Fruit fly (Drosophila melanogaster) whole organism, embryonic: ENCODE data around the gene CG5435.

Source experiments
- Asciz ChIP-seq: fragments of 200-800 bp; sonication (Bioruptor generic); optimal IDR thresholded peaks from 2 replicates; lab custom pipeline; 2017; ENCODE audit warnings: missing biosample characterization, mild to moderate bottlenecking, missing genetic modification characterization, missing genetic modification reagents
- CG10462 ChIP-seq: fragments of 200-800 bp; sonication (Bioruptor generic); optimal IDR thresholded peaks from 2 replicates; lab custom pipeline; 2016; ENCODE audit warnings: missing biosample characterization, missing genetic modification characterization
- CG10543 ChIP-seq: fragments of 200-800 bp; sonication (Bioruptor generic); optimal IDR thresholded peaks from 3 replicates; lab custom pipeline; 2017; ENCODE audit warnings: missing biosample characterization, mild to moderate bottlenecking, missing genetic modification characterization, moderate library complexity
- CG10565 ChIP-seq: fragments of 200-800 bp; sonication (Bioruptor generic); optimal IDR thresholded peaks from 3 replicates; lab custom pipeline; 2016; ENCODE audit warnings: missing biosample characterization, mild to moderate bottlenecking, missing genetic modification characterization
- CG10654 ChIP-seq: fragments of 200-800 bp; sonication (Bioruptor generic); optimal IDR thresholded peaks from 2 replicates; lab custom pipeline; 2016; ENCODE audit warnings: missing biosample characterization, missing genetic modification characterization
- CG11093 ChIP-seq: fragments of 200-800 bp; sonication (Bioruptor generic); IDR thresholded peaks from 3 replicates; pipeline ENCODE4 v1.3.6; 2022; ENCODE audit warnings: missing biosample characterization, missing genetic modification characterization
- CG11504 ChIP-seq: fragments of 200-800 bp; sonication (Bioruptor generic); optimal IDR thresholded peaks from 3 replicates; lab custom pipeline; 2019; ENCODE audit warnings: missing biosample characterization, mild to moderate bottlenecking, missing genetic modification characterization, moderate library complexity
- CG12219 ChIP-seq: fragments of 200-800 bp; sonication (Bioruptor generic); optimal IDR thresholded peaks from 3 replicates; lab custom pipeline; 2018; ENCODE audit warnings: missing biosample characterization, mild to moderate bottlenecking, missing genetic modification characterization
- CG14710 ChIP-seq: fragments of 200-800 bp; sonication (Bioruptor generic); optimal IDR thresholded peaks from 3 replicates; lab custom pipeline; 2019; ENCODE audit warnings: missing biosample characterization, mild to moderate bottlenecking, missing genetic modification characterization, moderate library complexity
- CG16779 ChIP-seq: fragments of 200-800 bp; sonication (Bioruptor generic); IDR thresholded peaks from 2 replicates; pipeline ENCODE4 v1.3.6; 2022; ENCODE audit warnings: missing biosample characterization, missing genetic modification characterization
- CG17186 ChIP-seq: fragments of 200-800 bp; sonication (Bioruptor generic); optimal IDR thresholded peaks from 3 replicates; lab custom pipeline; 2017; ENCODE audit warnings: missing biosample characterization, missing genetic modification reagents, missing genetic modification characterization
- CG17612 ChIP-seq: fragments of 200-800 bp; sonication (Bioruptor generic); IDR thresholded peaks from 2 replicates; pipeline ENCODE4 v1.3.6; 2022; ENCODE audit warnings: missing biosample characterization, missing genetic modification characterization
- CG1832 ChIP-seq: fragments of 200-800 bp; sonication (Bioruptor generic); optimal IDR thresholded peaks from 2 replicates; lab custom pipeline; 2017; ENCODE audit warnings: missing biosample characterization, mild to moderate bottlenecking, missing genetic modification characterization, inconsistent platforms
- CG18599 ChIP-seq: fragments of 200-800 bp; sonication (Bioruptor generic); optimal IDR thresholded peaks from 3 replicates; lab custom pipeline; 2017; ENCODE audit warnings: missing biosample characterization, missing genetic modification characterization, mild to moderate bottlenecking, moderate library complexity, missing genetic modification reagents
- CG2678 ChIP-seq: fragments of 200-800 bp; sonication (Bioruptor generic); optimal IDR thresholded peaks from 3 replicates; lab custom pipeline; 2019; ENCODE audit warnings: missing biosample characterization, mild to moderate bottlenecking, missing genetic modification characterization, moderate library complexity
- CG31224 ChIP-seq: fragments of 200-800 bp; sonication (Bioruptor generic); IDR thresholded peaks from 2 replicates; pipeline ENCODE4 v1.3.6; 2022; ENCODE audit warnings: missing biosample characterization, missing genetic modification characterization
- CG32767 ChIP-seq: fragments of 200-800 bp; sonication (Bioruptor generic); IDR thresholded peaks from 2 replicates; pipeline ENCODE4 v1.3.6; 2022; ENCODE audit warnings: missing biosample characterization, missing genetic modification characterization
- CG34376 ChIP-seq: fragments of 200-800 bp; sonication (Bioruptor generic); optimal IDR thresholded peaks from 2 replicates; lab custom pipeline; 2018; ENCODE audit warnings: missing biosample characterization, mild to moderate bottlenecking, missing genetic modification characterization
- CG34422 ChIP-seq: fragments of 200-800 bp; sonication (Bioruptor generic); IDR thresholded peaks from 3 replicates; pipeline ENCODE4 v1.3.6; 2022; ENCODE audit warnings: missing biosample characterization, missing genetic modification characterization
- CG3995 ChIP-seq: fragments of 200-800 bp; sonication (Bioruptor generic); optimal IDR thresholded peaks from 3 replicates; lab custom pipeline; 2016; ENCODE audit warnings: missing biosample characterization, missing genetic modification characterization
- CG42726 ChIP-seq: fragments of 200-800 bp; sonication (Bioruptor generic); IDR thresholded peaks from 2 replicates; pipeline ENCODE4 v1.3.6; 2022; ENCODE audit warnings: missing biosample characterization, missing genetic modification characterization; ENCODE audit not compliant: partially characterized antibody
- CG4617 ChIP-seq: fragments of 200-800 bp; sonication (Bioruptor generic); optimal IDR thresholded peaks from 3 replicates; lab custom pipeline; 2016; ENCODE audit warnings: missing biosample characterization, missing genetic modification characterization, borderline replicate concordance
- CG4730 ChIP-seq: fragments of 200-800 bp; sonication (Bioruptor generic); IDR thresholded peaks from 2 replicates; pipeline ENCODE4 v1.3.6; 2022; ENCODE audit warnings: missing biosample characterization, missing genetic modification characterization
- CG4820 ChIP-seq: fragments of 200-800 bp; sonication (Bioruptor generic); optimal IDR thresholded peaks from 3 replicates; lab custom pipeline; 2016; ENCODE audit warnings: missing biosample characterization, missing genetic modification characterization
- CG6683 ChIP-seq: fragments of 200-800 bp; sonication (Bioruptor generic); optimal IDR thresholded peaks from 2 replicates; lab custom pipeline; 2017; ENCODE audit warnings: missing biosample characterization, mild to moderate bottlenecking, missing genetic modification characterization, missing genetic modification reagents
- CG7786 ChIP-seq: fragments of 200-800 bp; sonication (Bioruptor generic); optimal IDR thresholded peaks from 2 replicates; lab custom pipeline; 2016; ENCODE audit warnings: missing biosample characterization, missing genetic modification characterization
- CG8924 ChIP-seq: fragments of 200-800 bp; optimal IDR thresholded peaks from 3 replicates; lab custom pipeline; 2019; ENCODE audit warnings: missing biosample characterization, mild to moderate bottlenecking, missing genetic modification characterization, moderate library complexity
- CG9437 ChIP-seq: fragments of 200-800 bp; sonication (Bioruptor generic); optimal IDR thresholded peaks from 2 replicates; lab custom pipeline; 2018; ENCODE audit warnings: missing biosample characterization, mild to moderate bottlenecking, missing genetic modification characterization
- H2.0 ChIP-seq: fragments of 200-800 bp; sonication (Bioruptor generic); IDR thresholded peaks from 2 replicates; pipeline ENCODE4 v1.3.6; 2022; ENCODE audit warnings: missing biosample characterization, missing genetic modification characterization
- Lim3 ChIP-seq: fragments of 200-800 bp; sonication (Bioruptor generic); IDR thresholded peaks from 2 replicates; pipeline ENCODE4 v1.3.6; 2022; ENCODE audit warnings: missing biosample characterization, missing genetic modification characterization
- Neu2 ChIP-seq: fragments of 200-800 bp; sonication (Bioruptor generic); optimal IDR thresholded peaks from 3 replicates; lab custom pipeline; 2016; ENCODE audit warnings: missing biosample characterization, missing genetic modification characterization, borderline replicate concordance
- PHDP ChIP-seq: fragments of 200-800 bp; sonication (Bioruptor generic); optimal IDR thresholded peaks from 3 replicates; lab custom pipeline; 2018; ENCODE audit warnings: missing biosample characterization, mild to moderate bottlenecking, missing genetic modification characterization, moderate library complexity
- Poxn ChIP-seq: fragments of 200-800 bp; sonication (Bioruptor generic); IDR thresholded peaks from 2 replicates; pipeline ENCODE4 v1.3.6; 2022; ENCODE audit warnings: missing biosample characterization, missing genetic modification characterization
- Sry-δ ChIP-seq: fragments of 200-800 bp; sonication (Bioruptor generic); optimal IDR thresholded peaks from 2 replicates; lab custom pipeline; 2016; ENCODE audit warnings: missing biosample characterization, missing genetic modification characterization
- TFAM ChIP-seq: fragments of 200-800 bp; sonication (Bioruptor generic); optimal IDR thresholded peaks from 2 replicates; lab custom pipeline; 2017; ENCODE audit warnings: missing biosample characterization, missing genetic modification characterization, inconsistent platforms
- Usf ChIP-seq: fragments of 200-800 bp; sonication (Bioruptor generic); optimal IDR thresholded peaks from 2 replicates; lab custom pipeline; 2017; ENCODE audit warnings: missing genotype, missing biosample characterization, missing genetic modification characterization
- ap ChIP-seq: fragments of 200-800 bp; sonication (Bioruptor generic); IDR thresholded peaks from 2 replicates; pipeline ENCODE4 v1.3.6; 2022; ENCODE audit warnings: missing biosample characterization, missing genetic modification characterization
- ash1 ChIP-seq: fragments of 200-800 bp; sonication (Bioruptor generic); optimal IDR thresholded peaks from 2 replicates; lab custom pipeline; 2018; ENCODE audit warnings: missing biosample characterization, mild to moderate bottlenecking, missing genetic modification characterization
- bsh ChIP-seq, 2 experiments: fragments of 200-800 bp; sonication (Bioruptor generic); optimal IDR thresholded peaks; 2 replicates each; lab custom pipeline; 2017 to 2018; ENCODE audit warnings: mild to moderate bottlenecking in 2 of 2, missing biosample characterization in 2 of 2, missing genetic modification characterization in 2 of 2, moderate library complexity in 1 of 2
- btn ChIP-seq: fragments of 200-800 bp; sonication (Bioruptor generic); optimal IDR thresholded peaks from 2 replicates; lab custom pipeline; 2016; ENCODE audit warnings: missing biosample characterization, missing genetic modification characterization
- caup ChIP-seq: fragments of 200-800 bp; sonication (Bioruptor generic); optimal IDR thresholded peaks from 3 replicates; lab custom pipeline; 2017; ENCODE audit warnings: missing biosample characterization, mild to moderate bottlenecking, missing genetic modification characterization, moderate library complexity; ENCODE audit not compliant: severe bottlenecking
- cg ChIP-seq: fragments of 200-800 bp; sonication (Bioruptor generic); optimal IDR thresholded peaks from 3 replicates; lab custom pipeline; 2019; ENCODE audit warnings: missing biosample characterization, mild to moderate bottlenecking, missing genetic modification characterization, moderate library complexity
- chif ChIP-seq, 2 experiments: fragments of 200-800 bp; sonication (Bioruptor generic); optimal IDR thresholded peaks; 3 replicates each; lab custom pipeline; 2016; ENCODE audit warnings: missing biosample characterization in 2 of 2, missing genetic modification characterization in 2 of 2
- en ChIP-seq: fragments of 200-800 bp; sonication (Bioruptor generic); optimal IDR thresholded peaks from 2 replicates; lab custom pipeline; 2016; ENCODE audit warnings: missing biosample characterization, missing genetic modification characterization
- fd102C ChIP-seq: fragments of 200-800 bp; sonication (Bioruptor generic); optimal IDR thresholded peaks from 2 replicates; lab custom pipeline; 2018; ENCODE audit warnings: missing biosample characterization, mild to moderate bottlenecking, missing genetic modification characterization, moderate library complexity
- grn ChIP-seq: fragments of 200-800 bp; sonication (Bioruptor generic); optimal IDR thresholded peaks from 3 replicates; lab custom pipeline; 2017; ENCODE audit warnings: missing biosample characterization, missing genetic modification characterization
- nerfin-2 ChIP-seq: fragments of 200-800 bp; sonication (Bioruptor generic); IDR thresholded peaks from 2 replicates; pipeline ENCODE4 v1.3.6; 2022; ENCODE audit warnings: missing biosample characterization, missing genetic modification characterization; ENCODE audit not compliant: partially characterized antibody
- sens ChIP-seq: fragments of 200-800 bp; sonication (Bioruptor generic); peaks from one replicate; lab custom pipeline; 2016; ENCODE audit warnings: missing biosample characterization, missing genetic modification characterization
- sug ChIP-seq: fragments of 200-800 bp; optimal IDR thresholded peaks from 2 replicates; lab custom pipeline; 2019; ENCODE audit warnings: missing biosample characterization, mild to moderate bottlenecking, missing genetic modification characterization, moderate library complexity
- ttk ChIP-seq: fragments of 200-800 bp; sonication (Bioruptor generic); IDR thresholded peaks from 2 replicates; pipeline ENCODE4 v2.1.2; 2022; ENCODE audit warnings: missing biosample characterization, missing genetic modification characterization
- vvl ChIP-seq: fragments of 200-800 bp; sonication (Bioruptor generic); IDR thresholded peaks from 2 replicates; pipeline ENCODE4 v1.3.6; 2022; ENCODE audit warnings: missing biosample characterization, missing genetic modification characterization
- wdn ChIP-seq: fragments of 200-800 bp; sonication (Bioruptor generic); IDR thresholded peaks from 2 replicates; pipeline ENCODE4 v1.3.6; 2022; ENCODE audit warnings: missing biosample characterization, missing genetic modification characterization

The CG5435 gene

DNA sequence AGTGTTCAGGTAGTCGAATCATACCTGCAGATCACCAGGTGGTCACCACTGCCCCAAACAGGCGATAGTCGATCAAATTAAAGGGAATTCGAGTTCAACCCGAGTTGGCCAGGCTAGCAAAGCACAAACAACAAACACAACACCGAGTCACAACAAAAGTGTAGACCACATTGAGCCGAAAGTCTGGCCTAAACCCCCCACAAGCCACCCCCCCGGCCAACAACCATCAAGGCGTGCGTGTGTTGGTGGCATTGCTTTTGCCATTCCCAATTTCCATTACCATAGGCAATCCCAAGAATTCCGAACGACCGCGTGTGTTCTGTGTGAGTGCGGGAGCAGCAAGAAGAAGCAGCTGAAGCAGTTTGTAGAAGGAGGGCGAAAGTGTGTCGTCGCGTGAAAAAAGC is 3.8 kb upstream of the CG5435 start, which contains the start of gene SC35 (continued):
- TF ChIP-seq CG10565 (GFP tag; lab: Kevin White, UChicago) (no peak), bsh (GFP tag; optimal IDR thresholded peaks at IDR 0.05; lab: Kevin White, UChicago) (no peak), CG32767 (GFP tag; lab: Robert Waterston, UW) (no peak), CG17186 (GFP tag; lab: Kevin White, UChicago) (no peak), CG2678 (tag; lab: Kevin White, UChicago) (no peak), CG4617 (GFP tag; lab: Kevin White, UChicago) (peak; percentile 65), btn (no peak), Sry-δ (GFP tag; lab: Kevin White, UChicago) (peak; percentile 42), CG9437 (GFP tag; lab: Kevin White, UChicago) (no peak), TFAM (GFP tag; lab: Kevin White, UChicago) (no peak), fd102C (no peak), CG34376 (no peak), chif (GFP tag; optimal IDR thresholded peaks at IDR 0.05; lab: Kevin White, UChicago) (no peak), CG4820 (GFP tag; lab: Kevin White, UChicago) (no peak), vvl (GFP tag; lab: Robert Waterston, UW) (no peak; the same call in 1 of the 2 replicates), Lim3 (GFP tag; lab: Robert Waterston, UW) (no peak), ash1 (GFP tag; lab: Kevin White, UChicago) (no peak), grn (GFP tag; lab: Kevin White, UChicago) (no peak), CG1832 (GFP tag; lab: Kevin White, UChicago) (no peak), Usf (GFP tag; lab: Kevin White, UChicago) (no peak), wdn (GFP tag; lab: Robert Waterston, UW) (no peak), en (no peak), ttk (GFP tag; lab: Robert Waterston, UW) (no peak), CG11504 (no peak), caup (GFP tag; lab: Kevin White, UChicago) (no peak), CG14710 (tag; lab: Kevin White, UChicago) (no peak), CG10654 (GFP tag; lab: Kevin White, UChicago) (no peak), CG8924 (tag; lab: Kevin White, UChicago) (no peak), CG12219 (GFP tag; lab: Kevin White, UChicago) (no peak), nerfin-2 (GFP tag; lab: Robert Waterston, UW) (no peak), ap (GFP tag; lab: Robert Waterston, UW) (no peak), CG31224 (GFP tag; lab: Robert Waterston, UW) (no peak), H2.0 (GFP tag; lab: Robert Waterston, UW) (no peak), CG10462 (no peak), Asciz (no peak), CG3995 (GFP tag; lab: Kevin White, UChicago) (peak; percentile 92), CG11093 (GFP tag; lab: Robert Waterston, UW) (no peak), CG42726 (GFP tag; lab: Robert Waterston, UW) (no peak), sug (tag; lab: Kevin White, UChicago) (no peak), CG17612 (no peak), PHDP (no peak), CG16779 (GFP tag; lab: Robert Waterston, UW) (no peak), CG34422 (GFP tag; lab: Robert Waterston, UW) (no peak; the same call in 2 of the 3 replicates), CG4730 (GFP tag; lab: Robert Waterston, UW) (no peak), Neu2 (GFP tag; lab: Kevin White, UChicago) (no peak), cg (GFP tag; lab: Kevin White, UChicago) (peak; percentile 74), sens (GFP tag; lab: Kevin White, UChicago) (peak; percentile 59), CG18599 (GFP tag; lab: Kevin White, UChicago) (no peak), Poxn (GFP tag; lab: Robert Waterston, UW) (no peak), CG7786 (GFP tag; lab: Kevin White, UChicago) (no peak), CG10543 (GFP tag; lab: Kevin White, UChicago) (no peak), CG6683 (no peak)
